Fruit fly (Drosophila melanogaster) whole organism: ENCODE results near the gene B9d2.

Source experiments
- EcR ChIP-seq, 2 experiments: fragments of >200 bp; optimal IDR thresholded peaks; 2 replicates each; lab custom pipeline; 2017; ENCODE audit warnings: missing biosample characterization in 2 of 2, missing genetic modification characterization in 2 of 2, missing genetic modification reagents in 2 of 2
- pan ChIP-seq: fragments of >200 bp; optimal IDR thresholded peaks from 2 replicates; lab custom pipeline; 2017
- psq ChIP-seq: fragments of >200 bp; optimal IDR thresholded peaks from 2 replicates; lab custom pipeline; 2017
- usp ChIP-seq: fragments of >200 bp; optimal IDR thresholded peaks from 2 replicates; lab custom pipeline; 2017; ENCODE audit warnings: missing biosample characterization, missing genetic modification characterization, mixed read lengths

DNA sequence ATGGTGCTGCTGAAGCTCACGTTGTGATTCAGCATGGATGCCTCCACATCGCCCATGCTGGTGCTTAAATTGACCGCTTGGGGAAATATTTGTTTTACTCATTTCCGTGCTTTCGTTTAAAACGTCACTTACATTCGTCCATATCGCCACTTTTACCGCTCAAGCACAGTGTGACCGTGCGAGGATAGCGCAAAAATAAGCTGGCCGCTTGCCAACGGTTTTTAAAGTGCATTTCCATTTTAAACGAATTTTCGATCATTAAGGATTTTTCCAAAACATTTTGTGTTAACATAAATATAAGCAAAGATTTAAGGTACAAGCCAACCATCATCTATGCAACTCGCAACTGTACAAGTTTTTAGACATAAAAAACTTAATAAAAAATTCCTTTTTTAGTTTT lies 3.0 kb downstream of the B9d2 start, which contains the start of gene WDR79:
- TF ChIP-seq usp (GFP tag; lab: Kevin White, UChicago) (no peak), psq (no peak), pan (lab: Kevin White, UChicago) (no peak), EcR (GFP tag; optimal IDR thresholded peaks at IDR 0.05; lab: Kevin White, UChicago) (no peak)
